Worm (Caenorhabditis elegans): ENCODE results near the gene clec-126.

DNA sequence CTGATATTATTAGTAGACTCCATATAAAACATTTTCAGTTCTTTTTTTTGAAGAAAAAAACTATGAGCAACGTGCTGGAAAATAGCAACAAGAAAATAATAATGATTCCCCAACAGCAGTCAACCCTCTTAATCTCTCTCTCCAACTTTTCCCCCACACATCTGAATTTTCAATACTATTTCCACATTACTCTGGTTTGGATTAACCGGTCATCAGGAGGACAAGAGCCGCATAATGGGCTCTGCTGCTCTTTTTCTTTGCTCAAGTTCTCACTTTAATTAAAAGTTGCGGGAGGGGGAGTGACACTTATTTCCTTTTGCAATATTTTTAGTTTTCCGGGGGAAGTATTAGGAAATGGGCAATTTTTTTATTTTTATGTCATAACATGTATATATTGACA lies 8.2 kb downstream of the clec-126 start:
- TF ChIP-seq ets-4 (GFP tag; optimal IDR thresholded peaks at IDR 0.05) (no peak), unc-130 (GFP tag; optimal IDR thresholded peaks at IDR 0.05) (no peak), lin-54 (GFP tag; optimal IDR thresholded peaks at IDR 0.05) (no peak), T07F8.4 (tag; optimal IDR thresholded peaks at IDR 0.05) (no peak)
